Fruit fly (Drosophila melanogaster) Kc167 (cell line): Measurements from ENCODE around the gene CG31493.

Experiments used
- Myc ChIP-seq: fragments of >200 bp; optimal IDR thresholded peaks from 2 replicates; lab custom pipeline; 2017; ENCODE audit warnings: missing external identifiers
- Sin3A ChIP-seq: fragments of >200 bp; optimal IDR thresholded peaks from 2 replicates; lab custom pipeline; 2018; ENCODE audit warnings: missing external identifiers
- h ChIP-seq: fragments of >200 bp; optimal IDR thresholded peaks from 3 replicates; lab custom pipeline; 2018; ENCODE audit warnings: missing external identifiers
- insv ChIP-seq: fragments of >200 bp; optimal IDR thresholded peaks from 3 replicates; lab custom pipeline; 2018; ENCODE audit warnings: missing external identifiers
- psq ChIP-seq: fragments of >200 bp; optimal IDR thresholded peaks from 2 replicates; lab custom pipeline; 2017; ENCODE audit warnings: missing external identifiers
- ttk ChIP-seq: sonication (Bioruptor generic); optimal IDR thresholded peaks from 2 replicates; lab custom pipeline; 2017; ENCODE audit warnings: missing external identifiers

The CG31493 gene

dm6 chr3R:7137207-7137606 is 5.8 kb downstream of the CG31493 start:
- no peak for TF ChIP-seq Sin3A (lab: Kevin White, UChicago)
- no peak for TF ChIP-seq psq (lab: Kevin White, UChicago)
- no peak for TF ChIP-seq insv (lab: Kevin White, UChicago)
- no peak for TF ChIP-seq ttk (lab: Kevin White, UChicago)
- TF ChIP-seq h (lab: Kevin White, UChicago): no peak

dm6 chr3R:7138058-7138457 is 6.7 kb downstream of the CG31493 start:
- TF ChIP-seq Myc (lab: Kevin White, UChicago): no peak
- TF ChIP-seq psq (lab: Kevin White, UChicago): no peak
- no peak for TF ChIP-seq ttk (lab: Kevin White, UChicago)
- TF ChIP-seq h (lab: Kevin White, UChicago): no peak
- TF ChIP-seq insv (lab: Kevin White, UChicago): no peak

dm6 chr3R:7139188-7140038 is 8.1 kb downstream of the CG31493 start:
- TF ChIP-seq psq (lab: Kevin White, UChicago): no peak
- TF ChIP-seq Myc (lab: Kevin White, UChicago): no peak
- TF ChIP-seq Sin3A (lab: Kevin White, UChicago): no peak
- TF ChIP-seq ttk (lab: Kevin White, UChicago): no peak
- no peak for TF ChIP-seq h (lab: Kevin White, UChicago)

dm6 chr3R:7142580-7142979 is 11.2 kb downstream of the CG31493 start:
- TF ChIP-seq ttk (lab: Kevin White, UChicago): no peak
- no peak for TF ChIP-seq Sin3A (lab: Kevin White, UChicago)
- TF ChIP-seq Myc (lab: Kevin White, UChicago): no peak

- no peak for TF ChIP-seq insv (lab: Kevin White, UChicago)
- no peak for TF ChIP-seq Sin3A (lab: Kevin White, UChicago)
- no peak for TF ChIP-seq Myc (lab: Kevin White, UChicago)
- TF ChIP-seq h (lab: Kevin White, UChicago): no peak
- no peak for TF ChIP-seq psq (lab: Kevin White, UChicago)
- TF ChIP-seq ttk (lab: Kevin White, UChicago): no peak
Measured at dm6 chr3R:7144245-7144904, 13.0 kb downstream of the CG31493 start, which contains the start of the genes CG14610 and CG2656. TSS of gene CG14610 (minus strand) at chr3R:7144295. TSS of gene CG2656 (plus strand) at chr3R:7144724.

dm6 chr3R:7150544-7151406 is 19.4 kb downstream of the CG31493 start, which contains the start of the genes gfzf and Sas-4:
TSS of gene gfzf (minus strand) at chr3R:7150968.
TSS of gene Sas-4 (plus strand) at chr3R:7151367.
- TF ChIP-seq insv (lab: Kevin White, UChicago) (no peak), psq (lab: Kevin White, UChicago) (no peak), ttk (lab: Kevin White, UChicago) (no peak), h (lab: Kevin White, UChicago) (no peak), Myc (lab: Kevin White, UChicago) (no peak), Sin3A (lab: Kevin White, UChicago) (no peak)

- TF ChIP-seq insv (lab: Kevin White, UChicago) (no peak), h (lab: Kevin White, UChicago) (no peak), Myc (lab: Kevin White, UChicago) (no peak), psq (lab: Kevin White, UChicago) (no peak), Sin3A (lab: Kevin White, UChicago) (no peak), ttk (lab: Kevin White, UChicago) (no peak)
Measured at dm6 chr3R:7154586-7155357, 23.4 kb downstream of the CG31493 start, which contains the start of gene MAGE. TSS of gene MAGE (minus strand) at chr3R:7155180.

dm6 chr3R:7157102-7157501 is 25.7 kb downstream of the CG31493 start:
- TF ChIP-seq Sin3A (lab: Kevin White, UChicago) (no peak), psq (lab: Kevin White, UChicago) (no peak), ttk (lab: Kevin White, UChicago) (no peak), Myc (lab: Kevin White, UChicago) (no peak), insv (lab: Kevin White, UChicago) (no peak), h (lab: Kevin White, UChicago) (no peak)

- no peak for TF ChIP-seq Sin3A (lab: Kevin White, UChicago)
Measured at dm6 chr3R:7159615-7160014, 28.3 kb downstream of the CG31493 start.
